Fruit fly (Drosophila melanogaster) whole organism: ENCODE data around the gene CG10208.

Source experiments
- CG8478 ChIP-seq: fragments of >200 bp; optimal IDR thresholded peaks from 2 replicates; lab custom pipeline; 2018; ENCODE audit warnings: inconsistent platforms
- Dll ChIP-seq: fragments of >200 bp; optimal IDR thresholded peaks from 2 replicates; lab custom pipeline; 2017
- EcR ChIP-seq, 2 experiments: fragments of >200 bp; optimal IDR thresholded peaks; 2 replicates each; lab custom pipeline; 2017; ENCODE audit warnings: missing biosample characterization in 2 of 2, missing genetic modification characterization in 2 of 2, missing genetic modification reagents in 2 of 2
- psq ChIP-seq: fragments of >200 bp; optimal IDR thresholded peaks from 2 replicates; lab custom pipeline; 2017
- usp ChIP-seq: fragments of >200 bp; optimal IDR thresholded peaks from 2 replicates; lab custom pipeline; 2017; ENCODE audit warnings: missing biosample characterization, missing genetic modification characterization, mixed read lengths

DNA sequence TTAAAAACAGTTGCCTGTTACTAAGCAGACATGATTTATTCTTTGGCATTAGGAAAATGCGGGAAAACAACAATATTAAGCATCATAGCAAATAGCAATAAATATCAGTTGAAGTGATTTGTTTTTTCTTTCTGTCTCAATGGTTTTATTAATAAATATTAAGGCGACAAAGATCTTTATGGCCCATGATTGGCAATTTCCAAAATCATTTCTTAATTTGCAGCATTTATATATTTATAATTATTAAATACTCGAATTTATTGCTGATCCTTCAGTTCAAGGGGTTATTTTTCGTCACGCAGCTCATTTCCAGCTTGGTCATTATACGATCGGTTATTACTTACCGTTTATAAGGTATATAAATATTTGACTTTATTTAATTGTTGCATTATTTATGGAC, 46.3 kb downstream of the CG10208 start:
- no peak for TF ChIP-seq EcR (GFP tag; optimal IDR thresholded peaks at IDR 0.05; lab: Kevin White, UChicago)
- no peak for TF ChIP-seq Dll (lab: Kevin White, UChicago)
- no peak for TF ChIP-seq psq (lab: Kevin White, UChicago)
- TF ChIP-seq usp (GFP tag; lab: Kevin White, UChicago), result no peak
- TF ChIP-seq CG8478, result no peak
